Worm (Caenorhabditis elegans) whole organism, midembryonic: Measurements from ENCODE around the gene Y46G5A.22.

Experiments used
- flt-1 ChIP-seq: fragments of 200-800 bp; sonication (Bioruptor generic); IDR thresholded peaks from 2 replicates; pipeline ENCODE4 v1.3.6; 2022; ENCODE audit warnings: missing genetic modification characterization, missing compliant biosample characterization
- tab-1 ChIP-seq: fragments of 200-800 bp; sonication (Bioruptor generic); IDR thresholded peaks from 2 replicates; pipeline ENCODE4 v1.3.6; 2022; ENCODE audit warnings: missing genetic modification characterization, missing compliant biosample characterization

- TF ChIP-seq tab-1 (GFP tag; lab: Robert Waterston, UW) (no peak), flt-1 (no peak)
These were observed at the start of gene Y46G5A.22 for ce11 chrII:12818488-12818887.
